Worm (Caenorhabditis elegans) whole organism, L4/young adult: Measurements from ENCODE around the gene Y6E2A.1.

Experiments
- dao-5 ChIP-seq: sonication (generic microtip); optimal IDR thresholded peaks from 2 replicates; lab custom pipeline; 2016; ENCODE audit warnings: missing genotype, missing genetic modification characterization, moderate library complexity, missing compliant biosample characterization
- him-1 ChIP-seq: sonication (generic microtip); optimal IDR thresholded peaks from 2 replicates; lab custom pipeline; 2016; ENCODE audit warnings: missing genotype, missing genetic modification reagents, missing genetic modification characterization, missing compliant biosample characterization

- TF ChIP-seq him-1 (tag; lab: Kevin White, UChicago), result no peak
- no peak for TF ChIP-seq dao-5
These were observed 21.9 kb upstream of the Y6E2A.1 start, which contains the start of gene str-38 for ce11 chrV:15732209-15732608.
